Worm (Caenorhabditis elegans) whole organism, L1 larva: Measurements from ENCODE around the gene csp-2.

ENCODE experiments used
- ama-1 ChIP-seq: fragments of 150-350 bp; optimal IDR thresholded peaks from 2 replicates; lab custom pipeline; 2014
- lin-35 ChIP-seq, 2 experiments: fragments of 150-350 bp; optimal IDR thresholded peaks; 2 replicates each; lab custom pipeline; 2014; ENCODE audit warnings: missing biosample characterization in 2 of 2, missing genetic modification characterization in 2 of 2, missing genetic modification reagents in 2 of 2
- nhr-12 ChIP-seq: sonication (generic microtip); optimal IDR thresholded peaks from 2 replicates; lab custom pipeline; 2017; ENCODE audit warnings: missing biosample characterization, missing genetic modification characterization
- rnt-1 ChIP-seq: sonication (generic microtip); optimal IDR thresholded peaks from 2 replicates; lab custom pipeline; 2016; ENCODE audit warnings: mild to moderate bottlenecking, missing genetic modification characterization, moderate library complexity, missing compliant biosample characterization

DNA sequence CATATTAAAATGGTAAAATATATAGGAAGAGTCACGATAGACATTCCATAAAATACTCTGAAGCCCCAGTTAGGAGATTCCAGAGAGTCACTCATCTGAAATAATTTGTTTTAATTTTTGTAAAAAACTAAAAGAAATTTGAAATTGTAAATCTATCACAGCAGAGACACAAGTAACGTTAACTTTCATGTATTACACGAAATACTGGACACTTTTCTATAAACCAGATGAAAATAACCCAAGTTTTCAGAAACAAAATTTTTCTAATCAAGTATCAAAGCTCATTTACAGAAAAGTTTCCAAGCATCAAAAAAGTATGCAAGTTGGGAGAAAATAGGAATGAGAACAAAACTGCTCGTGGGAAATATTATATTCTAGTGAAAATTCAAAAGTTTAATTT is 9.3 kb upstream of the csp-2 start, which contains the start of gene srv-27:
- TF ChIP-seq lin-35 (GFP tag; optimal IDR thresholded peaks at IDR 0.05; lab: Kevin White, UChicago) = no peak
- no peak for TF ChIP-seq nhr-12 (tag; lab: Kevin White, UChicago)
- TF ChIP-seq rnt-1 (tag; lab: Kevin White, UChicago) = no peak
- TF ChIP-seq ama-1 (lab: Kevin White, UChicago) = no peak
